Fruit fly (Drosophila melanogaster) whole organism: ENCODE data around the gene bwa.

Source experiments
- CG8478 ChIP-seq: fragments of >200 bp; optimal IDR thresholded peaks from 2 replicates; lab custom pipeline; 2018; ENCODE audit warnings: inconsistent platforms
- psq ChIP-seq: fragments of >200 bp; optimal IDR thresholded peaks from 2 replicates; lab custom pipeline; 2017
- usp ChIP-seq: fragments of >200 bp; optimal IDR thresholded peaks from 2 replicates; lab custom pipeline; 2017; ENCODE audit warnings: missing biosample characterization, missing genetic modification characterization, mixed read lengths

dm6 chr2L:20082965-20083855, 17.0 kb downstream of the bwa start:
- TF ChIP-seq psq (no peak), CG8478 (lab: Kevin White, UChicago) (no peak), usp (GFP tag; lab: Kevin White, UChicago) (no peak)
